Fruit fly (Drosophila melanogaster) S2 (cell line): Measurements from ENCODE around the gene Sirt7.

Experiments
- CG8478 ChIP-seq: fragments of >200 bp; optimal IDR thresholded peaks from 2 replicates; lab custom pipeline; 2018
- CTCF ChIP-seq, 2 experiments: fragments of >200 bp; optimal IDR thresholded peaks; 2 replicates each; lab custom pipeline; 2018

Gene Sirt7

dm6 chr3R:29054047-29054446 is 1.7 kb upstream of the Sirt7 start, which contains the start of gene CG11843:
Gene CG11843 (plus strand): TSS chr3R:29054347.
- TF ChIP-seq CG8478 (no peak), CTCF (optimal IDR thresholded peaks at IDR 0.05; lab: Kevin White, UChicago) (no peak)

- TF ChIP-seq CTCF (optimal IDR thresholded peaks at IDR 0.05; lab: Kevin White, UChicago) = no peak
- TF ChIP-seq CG8478 = no peak
Measured at dm6 chr3R:29059385-29059784, 3.7 kb downstream of the Sirt7 start.

DNA sequence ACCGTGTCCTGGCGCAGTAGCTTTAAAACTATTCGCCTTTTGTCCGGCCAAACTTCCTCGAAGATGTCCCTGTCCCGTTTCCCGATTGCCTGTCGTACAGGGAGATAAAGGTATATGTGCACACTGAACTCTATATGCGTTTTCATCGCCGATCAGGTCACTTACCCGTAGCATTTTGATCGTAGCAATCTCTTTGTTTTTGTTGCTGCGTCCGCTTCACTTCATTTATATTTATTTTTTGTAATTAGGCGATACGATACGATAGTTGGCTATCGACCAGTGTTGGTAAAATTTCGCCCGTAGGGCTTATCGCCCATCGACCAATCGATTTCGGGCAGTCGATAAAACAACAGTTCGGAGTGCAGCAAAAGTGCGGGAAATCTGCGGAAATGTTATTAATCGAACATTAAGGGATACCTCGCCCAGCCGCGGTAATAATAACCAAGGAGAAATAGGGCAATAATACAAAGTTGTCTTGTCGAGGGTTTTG is 7.0 kb downstream of the Sirt7 start, which contains the start of the genes Cul5 and Bicra:
Gene Cul5 (minus strand): TSS at position 259 of the 490 bp plus-strand sequence.
Gene Bicra (plus strand): TSS at position 324 of the 490 bp plus-strand sequence.
- TF ChIP-seq CG8478 (no peak), CTCF (optimal IDR thresholded peaks at IDR 0.05; lab: Kevin White, UChicago) (no peak)

DNA sequence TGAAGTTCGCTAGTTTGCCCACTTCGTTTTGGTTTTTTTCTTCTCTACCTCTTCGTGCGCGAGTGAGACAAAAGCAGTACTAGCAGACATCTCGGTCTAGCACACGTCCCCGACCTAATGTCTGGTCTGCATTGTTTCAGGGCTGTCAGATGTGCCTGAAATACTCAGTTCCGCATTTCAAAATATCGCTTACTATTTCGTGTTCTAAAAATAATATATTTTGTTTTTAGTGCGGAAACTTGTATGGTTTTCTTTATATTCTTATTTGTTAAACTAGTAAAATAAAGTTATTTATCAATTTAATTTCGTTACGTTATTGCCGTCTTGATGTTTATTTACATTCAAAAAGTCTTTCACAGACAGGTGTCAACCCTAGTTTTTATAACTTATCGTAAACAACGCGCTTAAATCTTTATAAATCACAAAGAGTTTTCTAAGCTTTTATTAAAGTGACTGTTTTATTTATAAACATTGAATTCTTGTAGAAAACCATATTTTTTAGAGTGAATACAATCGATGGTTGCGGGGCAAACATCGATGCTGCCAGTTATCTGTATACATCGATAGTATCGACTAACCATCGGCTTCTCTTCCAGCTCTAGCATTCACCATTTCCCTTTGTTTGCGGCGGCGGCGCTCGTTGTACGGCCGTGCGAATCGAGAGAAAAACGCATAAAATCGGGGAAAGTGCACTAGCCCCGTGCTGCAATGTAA is 7.6 kb downstream of the Sirt7 start:
- no peak for TF ChIP-seq CG8478
- peak in 1 of 2 experiments; percentile 30 for TF ChIP-seq CTCF (optimal IDR thresholded peaks at IDR 0.05; lab: Kevin White, UChicago)

DNA sequence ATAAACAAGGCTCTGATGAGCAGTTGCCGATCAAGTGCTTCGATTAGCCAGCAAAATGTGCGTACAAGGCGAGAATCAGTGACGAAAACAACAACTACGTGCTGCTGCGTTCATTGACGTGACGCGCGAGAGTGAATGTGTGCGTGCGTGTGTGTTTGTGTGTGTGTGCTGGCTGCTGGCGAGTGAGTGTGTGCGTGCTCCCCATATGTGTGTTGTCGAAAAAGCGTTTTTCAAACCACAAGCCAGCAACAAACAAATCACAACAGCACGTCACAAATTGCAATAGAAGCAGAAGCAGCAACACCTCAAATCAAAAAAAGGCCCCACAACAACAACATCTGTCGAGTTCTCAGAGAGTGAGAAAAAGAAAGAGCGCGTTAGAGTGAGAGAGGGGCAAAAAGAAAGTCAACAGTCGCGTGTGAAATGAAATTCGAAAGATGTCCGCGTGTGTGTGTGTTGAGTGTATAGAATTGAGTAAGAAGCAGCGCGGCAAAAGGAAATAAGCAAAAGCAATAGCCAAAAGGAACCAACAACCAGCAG is 8.3 kb downstream of the Sirt7 start:
- peak in 1 of 2 experiments; percentile 11 for TF ChIP-seq CTCF (optimal IDR thresholded peaks at IDR 0.05; lab: Kevin White, UChicago)
- no peak for TF ChIP-seq CG8478

- no peak for TF ChIP-seq CTCF (optimal IDR thresholded peaks at IDR 0.05; lab: Kevin White, UChicago)
- TF ChIP-seq CG8478 = no peak
Measured at dm6 chr3R:29064682-29065100, 9.0 kb downstream of the Sirt7 start.

dm6 chr3R:29066285-29066684 is 10.6 kb downstream of the Sirt7 start:
- TF ChIP-seq CG8478 (no peak), CTCF (optimal IDR thresholded peaks at IDR 0.05; lab: Kevin White, UChicago) (no peak)

DNA sequence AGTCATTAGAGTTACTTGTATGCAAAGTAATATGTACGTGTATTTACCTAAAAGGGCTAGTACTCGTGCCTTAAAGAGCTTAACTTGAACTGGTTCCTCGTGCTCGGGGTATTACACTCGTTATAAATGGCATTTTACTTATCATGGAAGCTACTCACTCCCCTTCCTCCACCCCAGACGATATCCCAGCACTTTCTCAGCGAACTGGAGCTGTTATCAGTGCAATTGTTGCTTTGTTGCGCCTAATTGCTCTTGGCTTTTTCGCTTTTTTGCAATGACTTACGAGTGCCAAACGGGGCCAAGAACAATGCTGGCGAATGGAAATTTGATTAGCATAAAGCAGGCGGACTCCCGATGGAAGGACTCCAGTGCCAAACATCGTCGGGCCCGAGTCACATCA is 11.4 kb downstream of the Sirt7 start:
- TF ChIP-seq CG8478 = no peak
- no peak for TF ChIP-seq CTCF (optimal IDR thresholded peaks at IDR 0.05; lab: Kevin White, UChicago)

DNA sequence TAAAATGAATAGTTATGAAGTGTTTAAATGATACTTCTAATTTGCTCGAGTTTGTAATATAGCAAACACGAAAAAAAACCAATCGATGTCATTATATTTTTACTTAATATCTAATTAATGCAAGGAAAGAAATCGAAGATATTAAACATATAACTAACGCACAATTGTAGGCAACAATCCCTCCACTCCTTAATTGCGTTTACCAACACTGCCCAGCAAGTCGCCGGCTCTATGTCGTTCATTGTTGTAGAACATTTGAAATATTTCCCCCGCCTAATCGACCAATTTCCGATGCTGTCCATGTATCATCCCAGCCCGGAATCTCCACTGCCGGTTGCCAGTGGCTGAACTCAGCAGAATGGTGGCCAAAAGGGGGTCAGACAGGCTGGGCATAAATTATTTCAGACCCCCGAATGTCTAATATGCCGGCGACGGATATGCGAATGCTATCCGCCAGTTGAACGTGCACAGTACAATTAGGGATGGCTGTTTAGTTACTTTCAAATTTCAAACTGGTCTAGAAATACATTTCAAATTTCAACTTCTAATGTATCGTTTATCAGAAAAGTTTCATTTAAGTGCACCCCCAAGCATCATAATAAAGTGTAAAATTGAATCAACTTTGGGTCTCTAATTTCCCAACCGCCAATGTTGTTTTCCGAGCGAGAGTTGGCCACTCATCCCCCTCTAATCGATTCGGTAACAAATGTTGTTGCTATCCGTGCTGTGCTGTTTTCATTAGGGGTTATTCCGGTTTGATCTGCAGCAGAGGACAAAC is 12.9 kb downstream of the Sirt7 start:
- TF ChIP-seq CG8478 (no peak), CTCF (optimal IDR thresholded peaks at IDR 0.05; lab: Kevin White, UChicago) (no peak)

dm6 chr3R:29069208-29070072 is 13.7 kb downstream of the Sirt7 start:
- no peak for TF ChIP-seq CG8478
- TF ChIP-seq CTCF (optimal IDR thresholded peaks at IDR 0.05; lab: Kevin White, UChicago) = no peak

- no peak for TF ChIP-seq CG8478
Measured at dm6 chr3R:29071141-29071540, 15.4 kb downstream of the Sirt7 start.

DNA sequence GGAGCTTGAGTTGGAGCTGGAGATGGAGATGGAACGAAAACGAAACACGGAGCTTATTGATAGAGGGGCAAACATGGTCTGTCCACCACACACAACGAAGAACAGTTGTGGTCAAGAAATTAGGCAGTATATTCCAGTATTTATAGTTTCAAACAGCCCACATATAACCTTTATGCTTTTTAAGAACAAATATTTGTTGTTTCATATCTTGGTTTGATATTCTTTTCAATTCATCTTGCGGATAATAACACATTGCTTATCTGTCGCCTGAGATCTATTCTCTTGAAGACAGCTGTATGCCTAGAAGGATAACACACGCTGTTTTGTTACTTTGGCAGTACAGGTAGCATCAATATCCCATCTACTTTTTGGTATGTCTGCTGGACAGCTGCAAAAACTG is 17.1 kb downstream of the Sirt7 start:
- TF ChIP-seq CG8478 = no peak
- TF ChIP-seq CTCF (optimal IDR thresholded peaks at IDR 0.05; lab: Kevin White, UChicago) = no peak

DNA sequence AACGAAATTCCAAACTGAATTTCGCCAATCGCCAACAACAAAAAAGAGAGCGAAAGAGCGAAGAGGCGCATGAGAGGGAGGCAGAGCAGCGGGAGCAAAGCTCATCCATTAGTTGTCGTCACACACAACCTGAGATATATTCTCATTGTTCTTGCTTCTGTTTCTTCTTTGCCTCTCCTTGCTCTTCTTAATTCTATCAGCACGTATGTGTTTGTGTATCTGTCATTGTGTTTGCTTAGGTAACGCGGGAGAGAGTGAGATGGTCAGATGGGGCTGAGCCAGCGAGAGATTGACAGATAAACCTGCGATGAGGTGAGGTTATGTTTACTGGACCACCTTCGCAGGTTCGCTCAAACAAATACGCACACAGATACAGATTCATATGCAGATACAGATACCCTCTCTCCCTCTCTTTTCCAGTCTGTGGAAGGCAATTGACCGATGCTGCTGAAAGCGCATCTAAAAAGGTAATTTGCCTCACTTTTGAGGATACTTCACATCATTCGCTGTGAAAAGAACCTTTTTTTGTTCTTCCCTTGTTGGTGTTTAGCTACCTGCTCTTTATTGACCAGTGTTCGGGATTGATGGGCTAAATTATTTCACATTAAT is 18.4 kb downstream of the Sirt7 start:
- TF ChIP-seq CG8478 = no peak
- TF ChIP-seq CTCF (optimal IDR thresholded peaks at IDR 0.05; lab: Kevin White, UChicago) = no peak

dm6 chr3R:29075631-29076398 is 20.1 kb downstream of the Sirt7 start:
- TF ChIP-seq CG8478 (no peak), CTCF (optimal IDR thresholded peaks at IDR 0.05; lab: Kevin White, UChicago) (no peak)
